Worm (Caenorhabditis elegans) whole organism, mixed stage, embryonic: ENCODE measurements around the gene T26H5.11.

Experiments
- M03D4.4 ChIP-seq: sonication (generic microtip); optimal IDR thresholded peaks from 2 replicates; lab custom pipeline; 2017; ENCODE audit warnings: mild to moderate bottlenecking, missing genetic modification characterization, missing compliant biosample characterization
- bed-3 ChIP-seq: fragments of 200-800 bp; sonication (Bioruptor generic); optimal IDR thresholded peaks from 3 replicates; lab custom pipeline; 2018; ENCODE audit warnings: mild to moderate bottlenecking, missing genetic modification characterization, moderate library complexity, missing compliant biosample characterization
- blmp-1 ChIP-seq: fragments of 150-350 bp; optimal IDR thresholded peaks from 2 replicates; lab custom pipeline; 2014; ENCODE audit warnings: missing biosample characterization, missing genetic modification characterization
- ceh-39 ChIP-seq: fragments of 150-350 bp; optimal IDR thresholded peaks from 2 replicates; lab custom pipeline; 2014; ENCODE audit warnings: missing biosample characterization, missing genetic modification characterization
- ceh-43 ChIP-seq: fragments of 200-800 bp; sonication (Bioruptor generic); optimal IDR thresholded peaks from 2 replicates; lab custom pipeline; 2018; ENCODE audit warnings: mild to moderate bottlenecking, missing genetic modification characterization, moderate library complexity, missing compliant biosample characterization
- ceh-83 ChIP-seq: fragments of 200-800 bp; sonication (Bioruptor generic); optimal IDR thresholded peaks from 2 replicates; lab custom pipeline; 2018; ENCODE audit warnings: mild to moderate bottlenecking, missing genetic modification characterization, missing compliant biosample characterization
- ces-1 ChIP-seq: fragments of 150-350 bp; optimal IDR thresholded peaks from 2 replicates; lab custom pipeline; 2014; ENCODE audit warnings: missing biosample characterization, missing genetic modification reagents, missing genetic modification characterization
- cnd-1 ChIP-seq: fragments of 200-800 bp; sonication (Bioruptor generic); optimal IDR thresholded peaks from 2 replicates; lab custom pipeline; 2018; ENCODE audit warnings: mild to moderate bottlenecking, missing genetic modification characterization, missing compliant biosample characterization
- drap-1 ChIP-seq: fragments of 200-800 bp; sonication (Bioruptor generic); optimal IDR thresholded peaks from 3 replicates; lab custom pipeline; 2018; ENCODE audit warnings: mild to moderate bottlenecking, missing genetic modification characterization, missing compliant biosample characterization
- elt-1 ChIP-seq: sonication (generic microtip); optimal IDR thresholded peaks from 2 replicates; lab custom pipeline; 2017; ENCODE audit warnings: missing genetic modification characterization, mild to moderate bottlenecking, missing compliant biosample characterization, antibody characterized with exemption, moderate library complexity, borderline replicate concordance; ENCODE audit not compliant: insufficient read depth
- elt-3 ChIP-seq: fragments of 150-350 bp; optimal IDR thresholded peaks from 2 replicates; lab custom pipeline; 2014; ENCODE audit warnings: missing biosample characterization, missing genetic modification characterization
- flh-1 ChIP-seq: fragments of 200-800 bp; sonication (Bioruptor generic); optimal IDR thresholded peaks from 2 replicates; lab custom pipeline; 2018; ENCODE audit warnings: mild to moderate bottlenecking, missing genetic modification characterization, moderate library complexity, missing compliant biosample characterization
- ham-2 ChIP-seq: fragments of 200-800 bp; sonication (Bioruptor generic); optimal IDR thresholded peaks from 2 replicates; lab custom pipeline; 2018; ENCODE audit warnings: mild to moderate bottlenecking, missing genetic modification characterization, missing compliant biosample characterization
- hlh-1 ChIP-seq: fragments of 150-350 bp; optimal IDR thresholded peaks from 2 replicates; lab custom pipeline; 2014; ENCODE audit warnings: missing biosample characterization, missing genetic modification reagents, missing genetic modification characterization
- lin-13 ChIP-seq: fragments of 150-350 bp; optimal IDR thresholded peaks from 2 replicates; lab custom pipeline; 2014; ENCODE audit warnings: missing biosample characterization, missing genetic modification characterization
- lin-32 ChIP-seq: fragments of 200-800 bp; sonication (Bioruptor generic); optimal IDR thresholded peaks from 2 replicates; lab custom pipeline; 2018; ENCODE audit warnings: mild to moderate bottlenecking, missing genetic modification characterization, missing compliant biosample characterization
- lsy-2 ChIP-seq: fragments of 150-350 bp; optimal IDR thresholded peaks from 2 replicates; lab custom pipeline; 2014; ENCODE audit warnings: missing biosample characterization, missing genetic modification characterization
- mab-5 ChIP-seq: fragments of 150-350 bp; optimal IDR thresholded peaks from 2 replicates; lab custom pipeline; 2014; ENCODE audit warnings: missing biosample characterization, missing genetic modification characterization
- mls-2 ChIP-seq: sonication (generic microtip); optimal IDR thresholded peaks from 2 replicates; lab custom pipeline; 2016; ENCODE audit warnings: mild to moderate bottlenecking, missing genetic modification characterization, moderate library complexity, missing compliant biosample characterization
- nhr-12 ChIP-seq: fragments of 150-350 bp; optimal IDR thresholded peaks from 2 replicates; lab custom pipeline; 2014; ENCODE audit warnings: missing biosample characterization, missing genetic modification characterization
- nhr-2 ChIP-seq: fragments of 150-350 bp; optimal IDR thresholded peaks from 2 replicates; lab custom pipeline; 2014; ENCODE audit warnings: missing biosample characterization, missing genetic modification characterization
- nhr-237 ChIP-seq: fragments of 150-350 bp; optimal IDR thresholded peaks from 2 replicates; lab custom pipeline; 2014; ENCODE audit warnings: missing biosample characterization, missing genetic modification characterization
- nhr-28 ChIP-seq: fragments of 150-350 bp; optimal IDR thresholded peaks from 2 replicates; lab custom pipeline; 2014; ENCODE audit warnings: missing biosample characterization, missing genetic modification characterization
- nhr-76 ChIP-seq: sonication (generic microtip); optimal IDR thresholded peaks from 2 replicates; lab custom pipeline; 2017; ENCODE audit warnings: missing biosample characterization, missing genetic modification characterization
- pha-4 ChIP-seq: fragments of 150-350 bp; optimal IDR thresholded peaks from 2 replicates; lab custom pipeline; 2018; ENCODE audit warnings: missing biosample characterization, missing genetic modification reagents, missing genetic modification characterization
- sem-2 ChIP-seq: fragments of 200-800 bp; sonication (Bioruptor generic); optimal IDR thresholded peaks from 2 replicates; lab custom pipeline; 2018; ENCODE audit warnings: mild to moderate bottlenecking, missing genetic modification characterization, missing compliant biosample characterization
- snpc-4 ChIP-seq: fragments of 150-350 bp; optimal IDR thresholded peaks from 2 replicates; lab custom pipeline; 2014; ENCODE audit warnings: missing biosample characterization, missing genetic modification characterization
- sptf-1 ChIP-seq: sonication (generic microtip); optimal IDR thresholded peaks from 2 replicates; lab custom pipeline; 2017; ENCODE audit warnings: mild to moderate bottlenecking, missing genetic modification characterization, moderate library complexity, missing compliant biosample characterization
- tbx-8 ChIP-seq: fragments of 200-800 bp; sonication (Bioruptor generic); optimal IDR thresholded peaks from 2 replicates; lab custom pipeline; 2018; ENCODE audit warnings: mild to moderate bottlenecking, missing genetic modification characterization, moderate library complexity, missing compliant biosample characterization
- unc-120 ChIP-seq: sonication (generic microtip); optimal IDR thresholded peaks from 2 replicates; lab custom pipeline; 2017; ENCODE audit warnings: missing genetic modification characterization, missing compliant biosample characterization; ENCODE audit not compliant: poor library complexity, severe bottlenecking
- unc-39 ChIP-seq: fragments of 150-350 bp; optimal IDR thresholded peaks from 2 replicates; lab custom pipeline; 2014; ENCODE audit warnings: missing biosample characterization, missing genetic modification characterization
- unc-62 ChIP-seq: fragments of 150-350 bp; optimal IDR thresholded peaks from 2 replicates; lab custom pipeline; 2014; ENCODE audit warnings: missing biosample characterization, missing genetic modification reagents, missing genetic modification characterization
- ztf-11 ChIP-seq: fragments of 150-350 bp; optimal IDR thresholded peaks from 2 replicates; lab custom pipeline; 2014; ENCODE audit warnings: missing biosample characterization, missing genetic modification characterization

The T26H5.11 gene

ce11 chrV:15434647-15435046 is 9.4 kb downstream of the T26H5.11 start:
- no peak for TF ChIP-seq lsy-2 (tag; lab: Kevin White, UChicago)
- TF ChIP-seq drap-1 (GFP tag; lab: Kevin White, UChicago) = no peak
- no peak for TF ChIP-seq ces-1
- no peak for TF ChIP-seq nhr-12
- no peak for TF ChIP-seq elt-3 (tag; lab: Kevin White, UChicago)
- no peak for TF ChIP-seq unc-120 (tag; lab: Kevin White, UChicago)
- TF ChIP-seq elt-1 (tag; lab: Kevin White, UChicago) = no peak
- no peak for TF ChIP-seq hlh-1 (tag; lab: Kevin White, UChicago)
- no peak for TF ChIP-seq mls-2 (tag; lab: Kevin White, UChicago)
- TF ChIP-seq nhr-28 (tag; lab: Kevin White, UChicago) = no peak
- TF ChIP-seq nhr-76 (tag; lab: Kevin White, UChicago) = no peak
- TF ChIP-seq ztf-11 = no peak
- TF ChIP-seq lin-13 (tag; lab: Kevin White, UChicago) = no peak
- TF ChIP-seq ceh-83 (GFP tag; lab: Kevin White, UChicago) = no peak
- no peak for TF ChIP-seq ham-2 (GFP tag; lab: Kevin White, UChicago)
- no peak for TF ChIP-seq tbx-8

- no peak for TF ChIP-seq M03D4.4 (tag; lab: Kevin White, UChicago)
- no peak for TF ChIP-seq unc-120 (tag; lab: Kevin White, UChicago)
- TF ChIP-seq unc-62 (GFP tag; lab: Kevin White, UChicago) = no peak
- no peak for TF ChIP-seq blmp-1
- TF ChIP-seq sem-2 (GFP tag; lab: Kevin White, UChicago) = no peak
- TF ChIP-seq cnd-1 = no peak
- TF ChIP-seq lin-32 = no peak
- TF ChIP-seq elt-3 (tag; lab: Kevin White, UChicago) = no peak
- TF ChIP-seq hlh-1 (tag; lab: Kevin White, UChicago) = no peak
Observed at ce11 chrV:15432457-15432856, 11.6 kb downstream of the T26H5.11 start, which contains the start of gene T26H5.8. Gene T26H5.8 (minus strand): TSS chrV:15432726.

- no peak for TF ChIP-seq M03D4.4 (tag; lab: Kevin White, UChicago)
- TF ChIP-seq cnd-1 = no peak
- no peak for TF ChIP-seq nhr-12
- TF ChIP-seq nhr-2 (tag; lab: Kevin White, UChicago) = no peak
- no peak for TF ChIP-seq ztf-11
- no peak for TF ChIP-seq unc-39 (tag; lab: Kevin White, UChicago)
- no peak for TF ChIP-seq unc-120 (tag; lab: Kevin White, UChicago)
- no peak for TF ChIP-seq nhr-28 (tag; lab: Kevin White, UChicago)
- no peak for TF ChIP-seq lin-32
- no peak for TF ChIP-seq sptf-1
- TF ChIP-seq ces-1 = no peak
- no peak for TF ChIP-seq snpc-4 (tag; lab: Kevin White, UChicago)
- TF ChIP-seq ceh-43 = no peak
- no peak for TF ChIP-seq bed-3 (GFP tag; lab: Kevin White, UChicago)
- TF ChIP-seq mab-5 = no peak
- TF ChIP-seq sem-2 (GFP tag; lab: Kevin White, UChicago) = no peak
- no peak for TF ChIP-seq flh-1
- no peak for TF ChIP-seq elt-3 (tag; lab: Kevin White, UChicago)
- TF ChIP-seq nhr-237 (tag; lab: Kevin White, UChicago) = no peak
Observed at ce11 chrV:15431322-15432052, 12.6 kb downstream of the T26H5.11 start.

- TF ChIP-seq ztf-11 (no peak), ceh-43 (no peak), pha-4 (tag; lab: Kevin White, UChicago) (no peak), ham-2 (GFP tag; lab: Kevin White, UChicago) (no peak), cnd-1 (no peak), snpc-4 (tag; lab: Kevin White, UChicago) (no peak), unc-120 (tag; lab: Kevin White, UChicago) (no peak), nhr-237 (tag; lab: Kevin White, UChicago) (no peak), nhr-76 (tag; lab: Kevin White, UChicago) (no peak), sem-2 (GFP tag; lab: Kevin White, UChicago) (no peak), ceh-39 (tag; lab: Kevin White, UChicago) (no peak), drap-1 (GFP tag; lab: Kevin White, UChicago) (no peak), unc-39 (tag; lab: Kevin White, UChicago) (no peak)
Observed at ce11 chrV:15426944-15427343, 17.1 kb downstream of the T26H5.11 start, which contains the start of gene fbxa-209. Gene fbxa-209 (minus strand): TSS chrV:15427044.
